Worm (Caenorhabditis elegans): ENCODE measurements around the gene best-20.

best-20 gene

DNA sequence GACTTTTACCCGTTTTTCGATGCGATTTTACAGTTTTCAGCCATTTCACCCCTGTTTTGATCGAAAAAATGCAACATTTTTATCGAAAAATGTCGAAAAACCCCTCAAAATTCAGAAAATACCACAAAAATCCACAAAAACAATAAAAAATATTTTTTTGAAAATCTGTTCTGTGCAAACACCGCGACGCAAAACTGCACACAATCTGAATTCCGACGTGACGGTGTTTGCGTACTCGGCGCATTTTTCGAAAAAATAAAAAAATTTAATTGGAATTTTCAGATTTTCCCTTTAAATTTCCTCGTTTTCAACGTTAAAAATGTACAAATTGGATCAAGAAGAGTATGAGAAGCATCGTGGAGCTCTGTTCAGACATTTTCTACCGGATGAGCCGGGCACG is 30.2 kb upstream of the best-20 start, which contains the start of gene smgl-2:
smgl-2 (plus strand) TSS at position 320 of the 400 bp plus-strand sequence.
- TF ChIP-seq F13C5.2 (tag; optimal IDR thresholded peaks at IDR 0.05) (peak; percentile 78), B0310.2 (tag; optimal IDR thresholded peaks at IDR 0.05) (no peak), hmg-4 (GFP tag; optimal IDR thresholded peaks at IDR 0.05) (peak; percentile 21), tbx-37 (GFP tag; conservative IDR thresholded peaks at IDR 0.05) (no peak)

DNA sequence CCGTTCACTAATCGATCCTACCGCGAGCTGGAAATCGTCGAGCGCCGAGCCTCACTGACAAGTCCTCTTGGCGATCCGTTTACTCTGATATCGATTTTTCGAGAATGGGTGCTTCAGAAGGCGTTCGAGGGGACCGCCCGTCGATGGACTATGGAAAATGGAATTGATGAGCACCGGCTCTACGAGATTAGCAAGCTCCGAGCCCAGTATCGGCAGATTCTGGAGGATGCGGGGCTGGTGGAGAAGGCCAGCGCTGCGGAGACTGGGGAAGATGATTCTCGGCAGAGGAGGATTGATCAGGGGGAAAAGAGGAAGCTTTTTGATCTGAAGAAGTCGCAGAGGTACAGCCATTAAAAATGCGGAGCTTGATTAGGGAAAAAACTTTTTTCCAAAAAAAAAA is 24.6 kb upstream of the best-20 start:
- no peak for TF ChIP-seq flt-1 (GFP tag; IDR thresholded peaks at IDR 0.05)
- TF ChIP-seq tra-4 (tag; optimal IDR thresholded peaks at IDR 0.05), result no peak
- TF ChIP-seq F13C5.2 (tag; optimal IDR thresholded peaks at IDR 0.05), result no peak
- no peak for TF ChIP-seq scrt-1 (GFP tag; IDR thresholded peaks at IDR 0.05)
- no peak for TF ChIP-seq sea-1 (GFP tag; conservative IDR thresholded peaks at IDR 0.05)
- TF ChIP-seq B0310.2 (tag; optimal IDR thresholded peaks at IDR 0.05), result no peak
- no peak for TF ChIP-seq tbx-37 (GFP tag; conservative IDR thresholded peaks at IDR 0.05)
- TF ChIP-seq pes-1 (GFP tag; IDR thresholded peaks at IDR 0.05), result no peak
- TF ChIP-seq aly-1 (tag; optimal IDR thresholded peaks at IDR 0.05), result no peak

DNA sequence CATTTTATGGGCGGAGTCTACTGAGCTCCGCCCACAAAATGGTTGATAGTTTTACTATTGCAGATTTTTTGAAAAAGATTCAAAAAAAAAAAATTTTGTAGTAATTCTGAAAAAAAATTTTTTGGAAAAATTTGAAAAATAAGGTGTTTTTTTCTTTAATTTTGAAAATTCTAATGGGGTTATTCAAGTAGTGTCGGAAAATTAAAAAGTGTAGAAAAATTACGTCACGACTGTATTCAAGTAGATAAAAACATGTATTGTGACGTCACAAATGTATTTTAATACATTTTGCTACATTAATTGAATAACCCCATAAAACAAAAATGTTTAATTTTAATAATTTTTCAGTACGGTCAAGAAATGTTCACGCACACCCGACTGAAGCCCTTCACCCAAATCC is 22.7 kb upstream of the best-20 start:
- TF ChIP-seq F13C5.2 (tag; optimal IDR thresholded peaks at IDR 0.05), result no peak
- TF ChIP-seq tbx-11 (GFP tag; IDR thresholded peaks at IDR 0.05), result no peak
- no peak for TF ChIP-seq flt-1 (GFP tag; IDR thresholded peaks at IDR 0.05)
- no peak for TF ChIP-seq sea-1 (GFP tag; conservative IDR thresholded peaks at IDR 0.05)
- no peak for TF ChIP-seq aly-1 (tag; optimal IDR thresholded peaks at IDR 0.05)
- no peak for TF ChIP-seq ets-7 (tag; optimal IDR thresholded peaks at IDR 0.05)
- TF ChIP-seq scrt-1 (GFP tag; IDR thresholded peaks at IDR 0.05), result no peak
- TF ChIP-seq ceh-13 (GFP tag; optimal IDR thresholded peaks at IDR 0.05), result no peak
- no peak for TF ChIP-seq B0310.2 (tag; optimal IDR thresholded peaks at IDR 0.05)
- no peak for TF ChIP-seq tbx-37 (GFP tag; conservative IDR thresholded peaks at IDR 0.05)
- no peak for TF ChIP-seq hnd-1 (tag; optimal IDR thresholded peaks at IDR 0.05)
- TF ChIP-seq ama-1 (optimal IDR thresholded peaks at IDR 0.05), result no peak

DNA sequence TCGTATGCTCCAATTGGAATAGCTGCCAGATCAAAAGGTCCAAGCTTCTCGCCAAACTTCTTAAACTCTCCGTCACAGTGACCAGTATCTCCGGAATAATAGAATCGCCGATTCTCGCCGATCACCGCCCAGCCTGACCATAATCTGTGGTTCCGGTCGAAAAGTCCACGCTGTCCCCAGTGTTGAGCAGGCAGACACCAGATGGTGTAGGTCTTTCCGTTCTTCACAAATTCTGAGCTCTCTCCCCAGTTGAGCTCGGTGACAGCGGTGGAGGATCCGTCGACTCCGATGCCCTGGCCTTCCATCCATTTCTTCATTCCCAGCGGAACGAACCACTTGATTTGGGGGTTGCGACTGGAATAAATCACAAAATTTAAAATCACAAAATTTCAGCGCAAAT is 19.8 kb upstream of the best-20 start:
- TF ChIP-seq ceh-13 (GFP tag; optimal IDR thresholded peaks at IDR 0.05), result no peak
- no peak for TF ChIP-seq scrt-1 (GFP tag; IDR thresholded peaks at IDR 0.05)
- TF ChIP-seq hmg-4 (GFP tag; optimal IDR thresholded peaks at IDR 0.05), result no peak
- no peak for TF ChIP-seq tbx-11 (GFP tag; IDR thresholded peaks at IDR 0.05)
- TF ChIP-seq aly-1 (tag; optimal IDR thresholded peaks at IDR 0.05), result no peak
- TF ChIP-seq sea-1 (GFP tag; conservative IDR thresholded peaks at IDR 0.05), result no peak
- no peak for TF ChIP-seq ama-1 (optimal IDR thresholded peaks at IDR 0.05)
- TF ChIP-seq hnd-1 (tag; optimal IDR thresholded peaks at IDR 0.05), result no peak
- TF ChIP-seq tra-4 (tag; optimal IDR thresholded peaks at IDR 0.05), result no peak
- TF ChIP-seq F13C5.2 (tag; optimal IDR thresholded peaks at IDR 0.05), result no peak
- TF ChIP-seq tbx-37 (GFP tag; conservative IDR thresholded peaks at IDR 0.05), result no peak
- TF ChIP-seq ceh-36 (tag; optimal IDR thresholded peaks at IDR 0.05), result no peak
- TF ChIP-seq ets-7 (tag; optimal IDR thresholded peaks at IDR 0.05), result no peak
- no peak for TF ChIP-seq pes-1 (GFP tag; IDR thresholded peaks at IDR 0.05)
- no peak for TF ChIP-seq hmbx-1 (tag; optimal IDR thresholded peaks at IDR 0.05)
- TF ChIP-seq flt-1 (GFP tag; IDR thresholded peaks at IDR 0.05), result no peak
- no peak for TF ChIP-seq B0310.2 (tag; optimal IDR thresholded peaks at IDR 0.05)

DNA sequence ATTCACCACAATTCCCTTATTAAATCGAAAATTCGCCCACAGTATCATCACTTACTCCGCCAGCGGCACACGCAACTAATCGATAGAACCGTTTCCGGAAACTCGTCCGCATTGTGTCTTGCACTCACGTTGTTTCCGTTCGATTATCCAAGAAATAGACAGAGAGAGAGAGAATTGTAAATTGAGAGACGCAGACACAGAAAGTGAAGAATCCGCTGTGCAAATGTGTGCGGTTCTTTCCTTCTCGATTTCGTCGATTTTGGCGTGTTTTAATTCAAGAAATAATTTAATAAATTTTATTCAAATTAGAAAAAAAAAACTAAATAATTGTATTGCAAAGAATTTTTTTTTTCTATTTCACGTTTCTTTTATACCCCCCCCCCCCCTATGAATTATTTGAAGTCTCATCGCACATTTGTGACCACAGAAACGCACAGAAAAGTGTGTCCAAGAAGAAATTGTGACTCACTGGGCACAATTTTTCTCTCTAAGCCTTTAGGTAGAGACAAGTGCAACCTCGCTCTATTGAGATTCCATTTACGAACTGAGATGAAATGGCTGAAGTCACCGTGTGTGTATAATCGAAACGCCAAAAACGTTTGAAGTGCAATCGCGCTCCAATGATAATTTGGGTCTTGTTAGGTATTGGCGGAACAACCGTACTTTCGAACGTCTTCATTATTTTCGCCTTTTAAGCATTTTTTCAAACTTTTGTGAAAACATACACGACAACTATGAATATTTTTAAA is 17.2 kb upstream of the best-20 start, which contains the start of gene nape-2:
nape-2 (minus strand) TSS at position 271 of the 749 bp plus-strand sequence.
- TF ChIP-seq sea-1 (GFP tag; conservative IDR thresholded peaks at IDR 0.05), result no peak
- no peak for TF ChIP-seq hnd-1 (tag; optimal IDR thresholded peaks at IDR 0.05)
- no peak for TF ChIP-seq tbx-11 (GFP tag; IDR thresholded peaks at IDR 0.05)
- TF ChIP-seq ceh-36 (tag; optimal IDR thresholded peaks at IDR 0.05), result no peak
- TF ChIP-seq ama-1 (optimal IDR thresholded peaks at IDR 0.05), result no peak
- no peak for TF ChIP-seq scrt-1 (GFP tag; IDR thresholded peaks at IDR 0.05)
- TF ChIP-seq pes-1 (GFP tag; IDR thresholded peaks at IDR 0.05), result no peak
- no peak for TF ChIP-seq ceh-13 (GFP tag; optimal IDR thresholded peaks at IDR 0.05)
- TF ChIP-seq tbx-37 (GFP tag; conservative IDR thresholded peaks at IDR 0.05), result no peak

DNA sequence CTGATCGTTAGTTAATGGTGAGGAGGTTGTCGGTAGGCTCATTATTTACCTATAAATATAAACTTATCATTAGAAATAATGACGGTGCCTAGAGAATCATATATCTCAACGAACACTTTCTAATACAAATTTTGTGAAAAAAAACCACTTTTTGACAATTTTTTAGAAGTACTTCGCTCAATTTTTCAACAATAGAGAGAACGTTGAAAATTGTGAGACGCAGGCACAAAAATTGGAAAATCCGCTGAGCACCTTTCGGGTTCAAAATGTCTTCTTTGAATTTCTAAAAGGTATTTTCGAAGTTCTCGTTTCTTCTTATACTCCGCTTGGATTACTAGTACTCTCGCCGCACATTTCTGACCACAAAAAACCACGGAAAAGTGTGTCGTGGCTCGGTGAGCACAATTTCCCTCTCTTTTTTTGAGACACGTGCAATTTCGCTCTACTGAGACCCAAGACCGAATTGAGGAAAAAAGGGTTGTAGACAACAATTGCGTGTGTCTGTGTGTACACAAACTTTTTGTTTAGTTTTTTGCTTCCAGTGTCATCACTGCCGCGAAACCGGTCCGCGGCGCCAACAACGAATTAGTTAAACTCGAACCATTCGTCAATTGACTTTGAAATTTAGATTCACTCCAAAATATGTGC is 15.1 kb upstream of the best-20 start, which contains the start of gene nape-1:
nape-1 (minus strand) TSS at position 51 of the 648 bp plus-strand sequence.
- TF ChIP-seq scrt-1 (GFP tag; IDR thresholded peaks at IDR 0.05) (no peak), B0310.2 (tag; optimal IDR thresholded peaks at IDR 0.05) (no peak), flt-1 (GFP tag; IDR thresholded peaks at IDR 0.05) (no peak), hmg-4 (GFP tag; optimal IDR thresholded peaks at IDR 0.05) (no peak), tbx-11 (GFP tag; IDR thresholded peaks at IDR 0.05) (no peak), hmbx-1 (tag; optimal IDR thresholded peaks at IDR 0.05) (no peak), aly-1 (tag; optimal IDR thresholded peaks at IDR 0.05) (no peak), ceh-36 (tag; optimal IDR thresholded peaks at IDR 0.05) (no peak), ceh-13 (GFP tag; optimal IDR thresholded peaks at IDR 0.05) (no peak), F13C5.2 (tag; optimal IDR thresholded peaks at IDR 0.05) (no peak), tra-4 (tag; optimal IDR thresholded peaks at IDR 0.05) (no peak)

DNA sequence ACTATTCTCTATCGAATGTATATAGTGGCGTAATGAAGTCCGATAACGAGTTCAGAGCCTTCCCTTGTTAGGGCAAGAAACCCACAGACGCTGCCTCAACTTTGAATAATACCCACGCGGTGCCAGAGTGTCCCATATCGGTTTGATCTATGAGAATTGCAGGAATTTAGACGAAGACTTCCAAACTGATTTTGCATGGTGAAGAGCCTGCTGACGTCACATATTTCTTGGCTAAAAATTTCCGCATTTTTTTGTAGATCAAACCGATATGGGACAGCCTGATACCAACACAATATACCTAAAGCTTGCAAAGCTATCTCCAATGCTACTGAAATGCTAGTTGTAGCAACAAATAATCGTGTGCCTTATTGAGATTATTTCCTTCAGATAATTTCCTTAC is 14.1 kb upstream of the best-20 start:
- TF ChIP-seq tbx-11 (GFP tag; IDR thresholded peaks at IDR 0.05) (no peak), tra-4 (tag; optimal IDR thresholded peaks at IDR 0.05) (no peak), ceh-13 (GFP tag; optimal IDR thresholded peaks at IDR 0.05) (no peak), ceh-36 (tag; optimal IDR thresholded peaks at IDR 0.05) (no peak)

Data from whole organism, early embryonic.